Fruit fly (Drosophila melanogaster): ENCODE results near the gene Aduk.

- TF ChIP-seq CG8478 (optimal IDR thresholded peaks at IDR 0.05) (no peak), CTCF (optimal IDR thresholded peaks at IDR 0.05) (no peak)
These were observed 12.0 kb upstream of the Aduk start for dm6 chr3R:9346539-9346938.

All from S2 (cell line).